Worm (Caenorhabditis elegans) whole organism, young adult: ENCODE data around the gene T13F2.4.

Experiments used
- B0019.2 ChIP-seq: fragments of 200-800 bp; sonication (Bioruptor generic); conservative IDR thresholded peaks from 2 replicates; pipeline ENCODE4 v1.3.6; 2022; ENCODE audit warnings: missing genetic modification reagents, missing genetic modification characterization, missing compliant biosample characterization
- C17E4.6 ChIP-seq: fragments of 200-800 bp; sonication (Bioruptor generic); IDR thresholded peaks from 2 replicates; pipeline ENCODE4 v1.3.6; 2022; ENCODE audit warnings: missing genetic modification reagents, missing genetic modification characterization, missing compliant biosample characterization
- D2030.7 ChIP-seq: fragments of 200-800 bp; sonication (Bioruptor generic); IDR thresholded peaks from 2 replicates; pipeline ENCODE4 v1.3.6; 2022; ENCODE audit warnings: missing genetic modification reagents, missing genetic modification characterization, missing compliant biosample characterization
- F23B12.7 ChIP-seq: sonication (generic microtip); optimal IDR thresholded peaks from 2 replicates; lab custom pipeline; 2017; ENCODE audit warnings: missing genetic modification characterization, mild to moderate bottlenecking, missing compliant biosample characterization, antibody characterized with exemption, moderate library complexity; ENCODE audit not compliant: insufficient read depth
- F55B11.4 ChIP-seq: sonication (generic microtip); optimal IDR thresholded peaks from 2 replicates; lab custom pipeline; 2016; ENCODE audit warnings: missing compliant biosample characterization, missing genetic modification characterization, borderline replicate concordance; ENCODE audit not compliant: insufficient read depth
- T26A5.8 ChIP-seq: sonication (generic microtip); optimal IDR thresholded peaks from 2 replicates; lab custom pipeline; 2016; ENCODE audit warnings: missing genetic modification characterization, missing compliant biosample characterization
- Y79H2A.3 ChIP-seq: fragments of 200-800 bp; sonication (Bioruptor generic); conservative IDR thresholded peaks from 2 replicates; pipeline ENCODE4 v1.3.6; 2022; ENCODE audit warnings: missing genetic modification reagents, missing genetic modification characterization, missing compliant biosample characterization
- attf-3 ChIP-seq: fragments of 200-800 bp; sonication (Bioruptor generic); conservative IDR thresholded peaks from 2 replicates; pipeline ENCODE4 v1.3.6; 2022; ENCODE audit warnings: missing genetic modification reagents, missing genetic modification characterization, missing compliant biosample characterization
- attf-5 ChIP-seq: fragments of 200-800 bp; sonication (Bioruptor generic); optimal IDR thresholded peaks from 2 replicates; lab custom pipeline; 2018; ENCODE audit warnings: mild to moderate bottlenecking, missing genetic modification characterization, missing compliant biosample characterization
- attf-6 ChIP-seq: fragments of 200-800 bp; sonication (Bioruptor generic); IDR thresholded peaks from 2 replicates; pipeline ENCODE4 v1.3.6; 2022; ENCODE audit warnings: missing genetic modification reagents, missing genetic modification characterization, missing compliant biosample characterization
- cebp-1 ChIP-seq, 2 experiments: fragments of 200-800 bp in 1 of 2; sonication (Bioruptor generic) in 1 of 2; sonication (generic microtip) in 1 of 2; IDR thresholded peaks in 1 of 2; optimal IDR thresholded peaks in 1 of 2; 2 replicates each; pipeline versions ENCODE4 v1.3.6 to Lab custom; 2017 to 2022; ENCODE audit warnings: missing compliant biosample characterization in 2 of 2, missing genetic modification characterization in 2 of 2, mild to moderate bottlenecking in 1 of 2, missing genetic modification reagents in 1 of 2, moderate library complexity in 1 of 2
- ceh-40 ChIP-seq: fragments of 200-800 bp; sonication (Bioruptor generic); IDR thresholded peaks from 2 replicates; pipeline ENCODE4 v1.3.6; 2022; ENCODE audit warnings: missing genetic modification characterization, missing compliant biosample characterization
- ceh-91 ChIP-seq: fragments of 200-800 bp; sonication (Bioruptor generic); IDR thresholded peaks from 2 replicates; pipeline ENCODE4 v1.3.6; 2022; ENCODE audit warnings: missing genetic modification reagents, missing genetic modification characterization, missing compliant biosample characterization
- dpl-1 ChIP-seq: fragments of 150-350 bp; optimal IDR thresholded peaks from 2 replicates; lab custom pipeline; 2014; ENCODE audit warnings: missing biosample characterization, missing genetic modification reagents, missing genetic modification characterization
- ekl-4 ChIP-seq: fragments of 200-800 bp; sonication (Bioruptor generic); IDR thresholded peaks from 2 replicates; pipeline ENCODE4 v1.3.6; 2022; ENCODE audit warnings: missing genetic modification reagents, missing genetic modification characterization, missing compliant biosample characterization
- ets-4 ChIP-seq: fragments of 200-800 bp; sonication (Bioruptor generic); optimal IDR thresholded peaks from 2 replicates; lab custom pipeline; 2018; ENCODE audit warnings: mild to moderate bottlenecking, missing genetic modification characterization, missing compliant biosample characterization
- gei-17 ChIP-seq: fragments of 200-800 bp; sonication (Bioruptor generic); optimal IDR thresholded peaks from 2 replicates; lab custom pipeline; 2018; ENCODE audit warnings: mild to moderate bottlenecking, missing genetic modification characterization, missing compliant biosample characterization
- hlh-26 ChIP-seq: fragments of 200-800 bp; sonication (Bioruptor generic); conservative IDR thresholded peaks from 2 replicates; pipeline ENCODE4 v1.3.6; 2022; ENCODE audit warnings: missing genetic modification reagents, missing genetic modification characterization, missing compliant biosample characterization
- hsf-1 ChIP-seq: fragments of 200-800 bp; sonication (Bioruptor generic); IDR thresholded peaks from 2 replicates; pipeline ENCODE4 v1.3.6; 2022; ENCODE audit warnings: missing genetic modification reagents, missing genetic modification characterization, missing compliant biosample characterization
- lag-1 ChIP-seq: fragments of 200-800 bp; sonication (Bioruptor generic); IDR thresholded peaks from 2 replicates; pipeline ENCODE4 v1.3.6; 2022; ENCODE audit warnings: missing genetic modification reagents, missing genetic modification characterization, missing compliant biosample characterization
- lin-35 ChIP-seq, 3 experiments: fragments of 150-350 bp in 2 of 3; sonication (generic microtip) in 1 of 3; optimal IDR thresholded peaks; 2 replicates each; lab custom pipeline; 2014 to 2018; ENCODE audit warnings: missing biosample characterization in 3 of 3, missing genetic modification characterization in 3 of 3, missing genetic modification reagents in 3 of 3
- lin-54 ChIP-seq: fragments of 200-800 bp; sonication (Bioruptor generic); optimal IDR thresholded peaks from 2 replicates; lab custom pipeline; 2018; ENCODE audit warnings: mild to moderate bottlenecking, missing genetic modification characterization, missing compliant biosample characterization
- lsl-1 ChIP-seq: fragments of 200-800 bp; sonication (Bioruptor generic); optimal IDR thresholded peaks from 2 replicates; lab custom pipeline; 2018; ENCODE audit warnings: mild to moderate bottlenecking, missing genetic modification characterization, moderate library complexity, missing compliant biosample characterization
- madf-3 ChIP-seq: fragments of 200-800 bp; sonication (Bioruptor generic); IDR thresholded peaks from 2 replicates; pipeline ENCODE4 v1.3.6; 2022; ENCODE audit warnings: missing genetic modification reagents, missing genetic modification characterization, missing compliant biosample characterization
- mxl-1 ChIP-seq: sonication (generic microtip); optimal IDR thresholded peaks from 2 replicates; lab custom pipeline; 2016; ENCODE audit warnings: missing genetic modification characterization, missing compliant biosample characterization
- rcor-1 ChIP-seq: fragments of 200-800 bp; sonication (Bioruptor generic); IDR thresholded peaks from 2 replicates; pipeline ENCODE4 v1.3.6; 2022; ENCODE audit warnings: missing genetic modification reagents, missing genetic modification characterization, missing compliant biosample characterization
- repo-1 ChIP-seq: sonication (generic microtip); optimal IDR thresholded peaks from 2 replicates; lab custom pipeline; 2017; ENCODE audit warnings: mild to moderate bottlenecking, missing genetic modification characterization, missing compliant biosample characterization
- rpc-1 ChIP-seq, 2 experiments: fragments of 150-350 bp in 1 of 2; sonication (generic microtip) in 1 of 2; optimal IDR thresholded peaks; 2 replicates each; lab custom pipeline; 2014 to 2018; ENCODE audit warnings: missing biosample characterization in 1 of 2, missing genetic modification characterization in 1 of 2, missing genetic modification reagents in 1 of 2, missing genotype in 1 of 2
- sdz-38 ChIP-seq: sonication (generic microtip); optimal IDR thresholded peaks from 2 replicates; lab custom pipeline; 2016; ENCODE audit warnings: missing genotype, missing genetic modification characterization, missing compliant biosample characterization
- somi-1 ChIP-seq: fragments of 200-800 bp; sonication (Bioruptor generic); optimal IDR thresholded peaks from 2 replicates; lab custom pipeline; 2018; ENCODE audit warnings: mild to moderate bottlenecking, missing genetic modification characterization, missing compliant biosample characterization
- tlf-1 ChIP-seq: fragments of 200-800 bp; sonication (Bioruptor generic); optimal IDR thresholded peaks from 2 replicates; lab custom pipeline; 2018; ENCODE audit warnings: mild to moderate bottlenecking, missing genetic modification characterization, missing compliant biosample characterization
- xnd-1 ChIP-seq: sonication (generic microtip); optimal IDR thresholded peaks from 2 replicates; lab custom pipeline; 2016; ENCODE audit warnings: missing genotype, missing genetic modification reagents, missing genetic modification characterization, missing compliant biosample characterization
- zfh-2 ChIP-seq: fragments of 200-800 bp; sonication (Bioruptor generic); conservative IDR thresholded peaks from 2 replicates; pipeline ENCODE4 v1.3.6; 2022; ENCODE audit warnings: missing genetic modification reagents, missing genetic modification characterization, missing compliant biosample characterization
- ztf-25 ChIP-seq: fragments of 200-800 bp; sonication (Bioruptor generic); IDR thresholded peaks from 2 replicates; pipeline ENCODE4 v1.3.6; 2022; ENCODE audit warnings: missing genetic modification reagents, missing genetic modification characterization, missing compliant biosample characterization
- ztf-28 ChIP-seq: fragments of 200-800 bp; sonication (Bioruptor generic); IDR thresholded peaks from 2 replicates; pipeline ENCODE4 v1.3.6; 2022; ENCODE audit warnings: missing genetic modification reagents, missing genetic modification characterization, missing compliant biosample characterization

Gene T13F2.4

DNA sequence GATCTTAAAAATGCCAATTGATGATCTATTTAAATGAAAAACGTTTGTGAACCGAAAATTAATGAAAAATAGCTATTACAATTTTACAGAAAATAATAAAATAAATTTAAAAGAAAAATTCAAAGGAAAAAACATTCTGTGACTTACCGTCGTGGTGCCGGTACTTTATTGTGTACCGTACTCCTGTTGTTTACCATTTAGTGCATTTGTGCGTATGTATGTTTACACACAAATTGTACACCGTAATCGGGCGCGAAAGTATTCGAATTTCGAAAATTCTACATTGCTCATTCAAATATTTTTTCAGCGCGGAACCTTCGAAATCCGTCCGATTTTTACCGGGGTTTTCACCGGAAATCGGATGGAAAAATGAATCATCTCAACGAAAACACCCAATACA lies 11.6 kb upstream of the T13F2.4 start, which contains the start of gene T13F2.6 (continued):
- TF ChIP-seq ets-4 (no peak), lin-35 (GFP tag; optimal IDR thresholded peaks at IDR 0.05; lab: Kevin White, UChicago) (peak in 1 of 3 experiments; percentile 51), lin-54 (GFP tag; lab: Kevin White, UChicago) (peak; percentile 93), lsl-1 (GFP tag; lab: Kevin White, UChicago) (peak; percentile 100), tlf-1 (GFP tag; lab: Kevin White, UChicago) (peak; percentile 83), B0019.2 (peak; percentile 91), attf-3 (GFP tag; lab: Robert Waterston, UW) (peak; percentile 65), Y79H2A.3 (GFP tag; lab: Robert Waterston, UW) (0 out of 2 replicates have a peak, but pooled peaks have one; percentile 73), mxl-1 (tag; lab: Kevin White, UChicago) (no peak), dpl-1 (peak; percentile 79), madf-3 (GFP tag; lab: Robert Waterston, UW) (peak; percentile 86), D2030.7 (GFP tag; lab: Robert Waterston, UW) (peak; percentile 94), zfh-2 (no peak), C17E4.6 (GFP tag; lab: Robert Waterston, UW) (peak; percentile 15; the same call in 1 of the 2 replicates), rpc-1 (optimal IDR thresholded peaks at IDR 0.05; lab: Kevin White, UChicago) (no peak), rpc-1 (tag; optimal IDR thresholded peaks at IDR 0.05; lab: Kevin White, UChicago) (no peak), somi-1 (GFP tag; lab: Kevin White, UChicago) (no peak), ztf-25 (GFP tag; lab: Robert Waterston, UW) (0 out of 2 replicates have a peak, but pooled peaks have one; percentile 54)
- TF ChIP-seq, all 124 proteins: peak for 38

DNA sequence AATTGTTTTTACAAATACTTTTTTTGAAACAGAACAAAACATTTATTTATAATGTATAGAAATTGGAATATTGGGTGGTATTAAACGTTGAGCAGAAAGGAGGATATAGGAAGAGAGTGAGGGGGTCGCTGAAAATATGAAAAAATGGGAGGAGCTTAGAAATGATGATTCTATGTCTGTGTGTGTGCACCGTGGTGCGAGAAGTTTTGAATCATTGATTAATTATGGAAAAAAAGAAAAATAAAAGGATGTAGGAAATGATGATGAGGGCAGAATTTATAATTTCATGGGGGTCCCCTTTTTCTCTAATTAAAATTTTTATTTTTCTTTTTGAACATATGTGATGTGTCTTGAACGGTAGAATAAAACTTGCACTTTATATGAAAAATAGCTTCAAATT lies 4.9 kb upstream of the T13F2.4 start, which contains the start of gene sre-4:
Gene sre-4, minus strand, starts transcription at position 101 of the 400 bp plus-strand sequence.
- TF ChIP-seq gei-17 (GFP tag; lab: Kevin White, UChicago): no peak

DNA sequence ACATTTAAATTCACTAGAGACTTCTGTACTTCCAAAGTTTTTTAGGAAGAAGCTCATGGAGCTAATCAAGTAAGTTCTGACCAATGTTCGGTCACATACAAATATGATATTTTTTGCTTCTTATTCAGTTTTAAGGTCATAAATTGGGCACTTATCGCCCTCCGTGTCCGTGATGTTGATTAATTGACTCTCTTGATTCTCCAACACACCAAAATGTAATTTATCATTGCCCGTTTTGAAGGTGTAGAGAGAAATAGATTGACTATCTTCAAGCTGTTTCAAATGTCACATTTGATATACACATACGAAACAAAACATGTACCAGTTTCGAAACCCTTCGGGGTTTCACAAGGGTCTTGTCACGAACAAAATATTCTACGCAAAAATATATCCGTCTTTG lies 1.1 kb downstream of the T13F2.4 start:
- TF ChIP-seq sdz-38 (tag; lab: Kevin White, UChicago) (no peak), F23B12.7 (tag; lab: Kevin White, UChicago) (no peak), xnd-1 (tag; lab: Kevin White, UChicago) (no peak), zfh-2 (no peak), ekl-4 (no peak), attf-5 (no peak), cebp-1 (GFP tag; IDR thresholded peaks at IDR 0.05; lab: Robert Waterston, UW) (no peak), cebp-1 (tag; optimal IDR thresholded peaks at IDR 0.05; lab: Kevin White, UChicago) (no peak), attf-6 (GFP tag; lab: Robert Waterston, UW) (no peak), attf-3 (GFP tag; lab: Robert Waterston, UW) (no peak), rcor-1 (GFP tag; lab: Robert Waterston, UW) (no peak), ceh-40 (GFP tag; lab: Robert Waterston, UW) (no peak), hlh-26 (GFP tag; lab: Robert Waterston, UW) (no peak), hsf-1 (no peak), lin-35 (GFP tag; optimal IDR thresholded peaks at IDR 0.05; lab: Kevin White, UChicago) (no peak), ceh-91 (GFP tag; lab: Robert Waterston, UW) (no peak), F55B11.4 (tag; lab: Kevin White, UChicago) (no peak), ztf-28 (GFP tag; lab: Robert Waterston, UW) (no peak)
- TF ChIP-seq, all 124 proteins: peak for 0

DNA sequence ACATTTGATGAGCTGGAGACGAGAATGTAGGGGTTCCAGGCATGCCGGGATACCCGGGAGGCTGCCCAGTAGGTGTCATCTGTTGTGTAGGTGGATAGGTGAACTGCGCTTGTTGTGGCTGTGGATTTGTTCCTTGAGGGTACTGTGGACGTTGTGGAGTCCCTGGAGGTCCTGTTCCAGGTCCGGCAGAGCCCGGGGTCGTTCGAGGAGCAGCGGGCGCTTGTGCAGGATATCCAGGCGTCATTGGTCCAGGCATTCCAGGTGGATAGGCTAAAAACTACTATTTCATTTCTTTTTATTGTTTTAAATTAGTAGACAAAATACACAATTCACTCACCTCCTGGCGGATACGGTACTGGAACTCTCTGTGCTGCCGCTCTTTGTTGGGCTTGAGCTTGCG lies 5.7 kb downstream of the T13F2.4 start:
- TF ChIP-seq lag-1 (GFP tag; lab: Robert Waterston, UW) (no peak), D2030.7 (GFP tag; lab: Robert Waterston, UW) (no peak), repo-1 (tag; lab: Kevin White, UChicago) (no peak), T26A5.8 (no peak)
